Fruit fly (Drosophila melanogaster): ENCODE results near the gene CG3062.

dm6 chrX:4627160-4627559, 17.5 kb downstream of the CG3062 start:
- TF ChIP-seq esn (GFP tag; optimal IDR thresholded peaks at IDR 0.05) (no peak), eg (GFP tag; IDR thresholded peaks at IDR 0.05) (no peak), dac (GFP tag; optimal IDR thresholded peaks at IDR 0.05) (no peak), CG4318 (GFP tag; optimal IDR thresholded peaks at IDR 0.05) (no peak), Hr38 (GFP tag; optimal IDR thresholded peaks at IDR 0.05) (no peak), CG8119 (GFP tag; IDR thresholded peaks at IDR 0.05) (no peak), Eip75B (GFP tag; optimal IDR thresholded peaks at IDR 0.05) (no peak), salr (GFP tag; optimal IDR thresholded peaks at IDR 0.05) (no peak), CG11294 (GFP tag; IDR thresholded peaks at IDR 0.05) (no peak), CG10669 (GFP tag; optimal IDR thresholded peaks at IDR 0.05) (no peak)

Data from whole organism, prepupa.